Worm (Caenorhabditis elegans) whole organism, late embryonic: ENCODE results near the gene gpb-1.

Experiments
- dmd-4 ChIP-seq: sonication (generic microtip); optimal IDR thresholded peaks from 2 replicates; lab custom pipeline; 2016; ENCODE audit warnings: borderline replicate concordance, missing genetic modification characterization, missing compliant biosample characterization
- elt-2 ChIP-seq: sonication (generic microtip); optimal IDR thresholded peaks from 2 replicates; lab custom pipeline; 2016; ENCODE audit warnings: missing genetic modification reagents, missing genetic modification characterization, missing compliant biosample characterization
- sdc-2 ChIP-seq: sonication (generic microtip); optimal IDR thresholded peaks from 2 replicates; lab custom pipeline; 2016; ENCODE audit warnings: missing genotype, missing genetic modification characterization, missing compliant biosample characterization

DNA sequence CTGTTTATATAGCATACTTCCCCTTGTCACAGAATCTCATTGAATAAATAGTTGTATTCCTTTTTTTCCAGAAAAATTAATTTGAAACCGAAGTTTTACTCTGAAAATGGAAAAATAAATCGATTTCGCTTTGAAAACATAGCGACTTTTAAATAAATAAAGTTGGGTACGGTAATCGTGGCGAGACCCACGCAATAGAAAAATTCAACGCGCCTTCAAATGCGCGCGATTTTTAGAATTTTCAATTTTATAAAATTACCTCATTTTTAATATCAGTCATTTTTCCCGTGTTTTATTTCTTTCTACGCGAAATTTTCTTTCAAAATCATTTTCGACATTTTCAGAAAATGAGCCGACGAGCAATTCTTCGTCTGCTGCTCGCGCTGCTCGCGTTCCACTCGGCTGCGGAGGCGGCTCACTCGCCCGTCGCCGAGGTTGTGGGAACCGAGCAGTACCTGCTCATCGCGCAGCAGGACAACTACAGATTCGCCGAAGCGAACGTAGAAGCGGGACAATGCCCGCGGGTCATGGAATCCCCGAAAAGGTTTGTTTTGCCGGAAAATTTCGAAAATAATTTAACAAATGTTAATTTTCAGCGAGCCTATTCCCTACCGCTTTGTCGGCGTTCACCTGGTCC lies 21.8 kb downstream of the gpb-1 start, which contains the start of gene F13D12.5:
- TF ChIP-seq elt-2 (tag; lab: Kevin White, UChicago) (no peak), dmd-4 (no peak), sdc-2 (tag; lab: Kevin White, UChicago) (no peak)
